Fruit fly (Drosophila melanogaster) whole organism, embryonic: ENCODE measurements around the gene CG42541.

Source experiments
- Bgb ChIP-seq: fragments of 200-800 bp; sonication (Bioruptor generic); IDR thresholded peaks from 2 replicates; pipeline ENCODE4 v1.3.6; 2022; ENCODE audit warnings: missing biosample characterization, missing genetic modification characterization; ENCODE audit not compliant: partially characterized antibody
- Blimp-1 ChIP-seq: fragments of 200-800 bp; sonication (Bioruptor generic); optimal IDR thresholded peaks from 3 replicates; lab custom pipeline; 2018; ENCODE audit warnings: missing biosample characterization, missing genetic modification characterization, mild to moderate bottlenecking, moderate library complexity, missing genetic modification reagents
- CG11456 ChIP-seq: fragments of 200-800 bp; sonication (Bioruptor generic); IDR thresholded peaks from 3 replicates; pipeline ENCODE4 v1.3.6; 2022; ENCODE audit warnings: missing biosample characterization, missing genetic modification characterization
- CG12744 ChIP-seq: fragments of 200-800 bp; sonication (Bioruptor generic); optimal IDR thresholded peaks from 2 replicates; lab custom pipeline; 2016; ENCODE audit warnings: missing biosample characterization, missing genetic modification characterization
- CG14050 ChIP-seq: fragments of 200-800 bp; sonication (Bioruptor generic); IDR thresholded peaks from 3 replicates; pipeline ENCODE4 v1.3.6; 2022; ENCODE audit warnings: missing biosample characterization, missing genetic modification characterization
- CG14860 ChIP-seq: fragments of 200-800 bp; sonication (Bioruptor generic); IDR thresholded peaks from 3 replicates; pipeline ENCODE4 v1.3.6; 2022; ENCODE audit warnings: missing biosample characterization, missing genetic modification characterization; ENCODE audit not compliant: partially characterized antibody
- CG1603 ChIP-seq: fragments of 200-800 bp; sonication (Bioruptor generic); optimal IDR thresholded peaks from 2 replicates; lab custom pipeline; 2019; ENCODE audit warnings: missing biosample characterization, mild to moderate bottlenecking, missing genetic modification characterization, moderate library complexity
- CG16779 ChIP-seq: fragments of 200-800 bp; sonication (Bioruptor generic); IDR thresholded peaks from 2 replicates; pipeline ENCODE4 v1.3.6; 2022; ENCODE audit warnings: missing biosample characterization, missing genetic modification characterization
- CG16813 ChIP-seq: fragments of 200-800 bp; sonication (Bioruptor generic); IDR thresholded peaks from 3 replicates; pipeline ENCODE4 v1.3.6; 2022; ENCODE audit warnings: missing biosample characterization, missing genetic modification characterization; ENCODE audit not compliant: partially characterized antibody
- CG17328 ChIP-seq: fragments of 200-800 bp; sonication (Bioruptor generic); IDR thresholded peaks from 2 replicates; pipeline ENCODE4 v1.3.6; 2022; ENCODE audit warnings: missing biosample characterization, missing genetic modification characterization
- CG18599 ChIP-seq: fragments of 200-800 bp; sonication (Bioruptor generic); optimal IDR thresholded peaks from 3 replicates; lab custom pipeline; 2017; ENCODE audit warnings: missing biosample characterization, missing genetic modification characterization, mild to moderate bottlenecking, moderate library complexity, missing genetic modification reagents
- CG2129 ChIP-seq: fragments of 200-800 bp; sonication (Bioruptor generic); IDR thresholded peaks from 2 replicates; pipeline ENCODE4 v1.3.6; 2022; ENCODE audit warnings: missing biosample characterization, missing genetic modification characterization; ENCODE audit not compliant: partially characterized antibody
- CG2875 ChIP-seq: fragments of 200-800 bp; sonication (Bioruptor generic); optimal IDR thresholded peaks from 2 replicates; lab custom pipeline; 2017; ENCODE audit warnings: missing biosample characterization, mild to moderate bottlenecking, missing genetic modification characterization, missing genetic modification reagents
- CG3163 ChIP-seq: fragments of 200-800 bp; sonication (Bioruptor generic); optimal IDR thresholded peaks from 3 replicates; lab custom pipeline; 2016; ENCODE audit warnings: missing biosample characterization, missing genetic modification characterization
- CG32767 ChIP-seq: fragments of 200-800 bp; sonication (Bioruptor generic); IDR thresholded peaks from 2 replicates; pipeline ENCODE4 v1.3.6; 2022; ENCODE audit warnings: missing biosample characterization, missing genetic modification characterization
- CG32772 ChIP-seq: fragments of 200-800 bp; sonication (Bioruptor generic); IDR thresholded peaks from 2 replicates; pipeline ENCODE4 v1.3.6; 2022; ENCODE audit warnings: missing biosample characterization, missing genetic modification characterization
- CG3407 ChIP-seq: fragments of 200-800 bp; sonication (Bioruptor generic); optimal IDR thresholded peaks from 2 replicates; lab custom pipeline; 2018; ENCODE audit warnings: missing biosample characterization, mild to moderate bottlenecking, missing genetic modification characterization
- CG34224 ChIP-seq: fragments of 200-800 bp; sonication (Bioruptor generic); IDR thresholded peaks from 3 replicates; pipeline ENCODE4 v1.3.6; 2022; ENCODE audit warnings: missing biosample characterization, missing genetic modification characterization; ENCODE audit not compliant: partially characterized antibody
- CG42726 ChIP-seq: fragments of 200-800 bp; sonication (Bioruptor generic); IDR thresholded peaks from 2 replicates; pipeline ENCODE4 v1.3.6; 2022; ENCODE audit warnings: missing biosample characterization, missing genetic modification characterization; ENCODE audit not compliant: partially characterized antibody
- CG4617 ChIP-seq: fragments of 200-800 bp; sonication (Bioruptor generic); optimal IDR thresholded peaks from 3 replicates; lab custom pipeline; 2016; ENCODE audit warnings: missing biosample characterization, missing genetic modification characterization, borderline replicate concordance
- CG6791 ChIP-seq: fragments of 200-800 bp; sonication (Bioruptor generic); IDR thresholded peaks from 3 replicates; pipeline ENCODE4 v1.3.6; 2022; ENCODE audit warnings: missing biosample characterization, missing genetic modification characterization; ENCODE audit not compliant: partially characterized antibody
- CG8478 ChIP-seq: fragments of >200 bp; optimal IDR thresholded peaks from 2 replicates; lab custom pipeline; 2018
- CG9932 ChIP-seq: fragments of 200-800 bp; sonication (Bioruptor generic); IDR thresholded peaks from 2 replicates; pipeline ENCODE4 v1.3.6; 2022; ENCODE audit warnings: missing biosample characterization, missing genetic modification characterization
- Dll ChIP-seq: fragments of 200-800 bp; sonication (Bioruptor generic); IDR thresholded peaks from 4 replicates; pipeline ENCODE4 v1.3.6; 2022; ENCODE audit warnings: missing biosample characterization, missing genetic modification characterization; ENCODE audit not compliant: partially characterized antibody
- Hand ChIP-seq: fragments of 200-800 bp; sonication (Bioruptor generic); optimal IDR thresholded peaks from 2 replicates; lab custom pipeline; 2017; ENCODE audit warnings: mild to moderate bottlenecking, missing biosample characterization, missing genetic modification reagents, missing genetic modification characterization
- HmgD ChIP-seq: fragments of 200-800 bp; sonication (Bioruptor generic); optimal IDR thresholded peaks from 3 replicates; lab custom pipeline; 2016; ENCODE audit warnings: missing biosample characterization, missing genetic modification characterization
- Hr3 ChIP-seq: fragments of 200-800 bp; sonication (Bioruptor generic); optimal IDR thresholded peaks from 3 replicates; lab custom pipeline; 2016; ENCODE audit warnings: missing biosample characterization, missing genetic modification characterization
- Sin3A ChIP-seq: fragments of >200 bp; optimal IDR thresholded peaks from 2 replicates; lab custom pipeline; 2018
- Six4 ChIP-seq: fragments of 200-800 bp; sonication (Bioruptor generic); optimal IDR thresholded peaks from 2 replicates; lab custom pipeline; 2016; ENCODE audit warnings: missing biosample characterization, missing genetic modification characterization
- Sry-δ ChIP-seq: fragments of 200-800 bp; sonication (Bioruptor generic); optimal IDR thresholded peaks from 2 replicates; lab custom pipeline; 2016; ENCODE audit warnings: missing biosample characterization, missing genetic modification characterization
- ato ChIP-seq: fragments of 200-800 bp; sonication (Bioruptor generic); IDR thresholded peaks from 2 replicates; pipeline ENCODE4 v1.3.6; 2022; ENCODE audit warnings: missing biosample characterization, missing genetic modification characterization; ENCODE audit not compliant: partially characterized antibody
- bsh ChIP-seq, 2 experiments: fragments of 200-800 bp; sonication (Bioruptor generic); optimal IDR thresholded peaks; 2 replicates each; lab custom pipeline; 2017 to 2018; ENCODE audit warnings: mild to moderate bottlenecking in 2 of 2, missing biosample characterization in 2 of 2, missing genetic modification characterization in 2 of 2, moderate library complexity in 1 of 2
- cad ChIP-seq: fragments of >200 bp; optimal IDR thresholded peaks from 2 replicates; lab custom pipeline; 2017; ENCODE audit warnings: missing biosample characterization, missing genetic modification characterization
- caup ChIP-seq: fragments of 200-800 bp; sonication (Bioruptor generic); optimal IDR thresholded peaks from 3 replicates; lab custom pipeline; 2017; ENCODE audit warnings: missing biosample characterization, mild to moderate bottlenecking, missing genetic modification characterization, moderate library complexity; ENCODE audit not compliant: severe bottlenecking
- cg ChIP-seq: fragments of 200-800 bp; sonication (Bioruptor generic); optimal IDR thresholded peaks from 3 replicates; lab custom pipeline; 2019; ENCODE audit warnings: missing biosample characterization, mild to moderate bottlenecking, missing genetic modification characterization, moderate library complexity
- chinmo ChIP-seq: fragments of 200-800 bp; sonication (Bioruptor generic); IDR thresholded peaks from 4 replicates; pipeline ENCODE4 v1.3.6; 2022; ENCODE audit warnings: missing biosample characterization, missing genetic modification characterization; ENCODE audit not compliant: partially characterized antibody
- gro ChIP-seq: fragments of 200-800 bp; sonication (Bioruptor generic); optimal IDR thresholded peaks from 2 replicates; lab custom pipeline; 2016; ENCODE audit warnings: missing biosample characterization, missing genetic modification characterization
- ken ChIP-seq: fragments of 200-800 bp; sonication (Bioruptor generic); IDR thresholded peaks from 3 replicates; pipeline ENCODE4 v1.3.6; 2022; ENCODE audit warnings: missing biosample characterization, missing genetic modification characterization
- mld ChIP-seq: fragments of 200-800 bp; sonication (Bioruptor generic); IDR thresholded peaks from 3 replicates; pipeline ENCODE4 v1.3.6; 2022; ENCODE audit warnings: missing biosample characterization, missing genetic modification characterization; ENCODE audit not compliant: partially characterized antibody
- nerfin-1 ChIP-seq: fragments of 200-800 bp; sonication (Bioruptor generic); optimal IDR thresholded peaks from 3 replicates; lab custom pipeline; 2019; ENCODE audit warnings: missing biosample characterization, mild to moderate bottlenecking, missing genetic modification characterization, moderate library complexity
- nmo ChIP-seq: fragments of 200-800 bp; sonication (Bioruptor generic); optimal IDR thresholded peaks from 2 replicates; lab custom pipeline; 2018; ENCODE audit warnings: missing biosample characterization, mild to moderate bottlenecking, missing genetic modification characterization, moderate library complexity
- prd ChIP-seq, 3 experiments: fragments of >200 bp in 2 of 3; fragments of 200-800 bp in 1 of 3; sonication (Bioruptor generic) in 1 of 3; optimal IDR thresholded peaks in 2 of 3; IDR thresholded peaks in 1 of 3; 2 replicates in 2 of 3; 3 replicates in 1 of 3; pipeline versions ENCODE4 v1.3.6 to Lab custom; 2017 to 2022; ENCODE audit warnings: missing biosample characterization in 1 of 3, missing genetic modification characterization in 1 of 3
- row ChIP-seq: fragments of 200-800 bp; sonication (Bioruptor generic); IDR thresholded peaks from 3 replicates; pipeline ENCODE4 v1.3.6; 2022; ENCODE audit warnings: missing biosample characterization, missing genetic modification characterization
- so ChIP-seq: fragments of 200-800 bp; sonication (Bioruptor generic); IDR thresholded peaks from 3 replicates; pipeline ENCODE4 v1.3.6; 2022; ENCODE audit warnings: missing biosample characterization, missing genetic modification characterization
- stwl ChIP-seq: fragments of 200-800 bp; sonication (Bioruptor generic); optimal IDR thresholded peaks from 3 replicates; lab custom pipeline; 2018; ENCODE audit warnings: missing biosample characterization, mild to moderate bottlenecking, missing genetic modification characterization, moderate library complexity
- tna ChIP-seq: fragments of 200-800 bp; sonication (Bioruptor generic); IDR thresholded peaks from 2 replicates; pipeline ENCODE4 v1.3.6; 2022; ENCODE audit warnings: missing biosample characterization, missing genetic modification characterization; ENCODE audit not compliant: partially characterized antibody
- unpg ChIP-seq: fragments of 200-800 bp; sonication (Bioruptor generic); optimal IDR thresholded peaks from 3 replicates; lab custom pipeline; 2018; ENCODE audit warnings: missing biosample characterization, mild to moderate bottlenecking, missing genetic modification characterization, moderate library complexity
- z ChIP-seq: fragments of 200-800 bp; sonication (Bioruptor generic); IDR thresholded peaks from 3 replicates; pipeline ENCODE4 v1.3.6; 2022; ENCODE audit warnings: missing biosample characterization, missing genetic modification characterization
- zen2 ChIP-seq: fragments of 200-800 bp; sonication (Bioruptor generic); IDR thresholded peaks from 3 replicates; pipeline ENCODE4 v1.3.6; 2022; ENCODE audit warnings: missing biosample characterization, missing genetic modification characterization; ENCODE audit not compliant: partially characterized antibody

The CG42541 gene

DNA sequence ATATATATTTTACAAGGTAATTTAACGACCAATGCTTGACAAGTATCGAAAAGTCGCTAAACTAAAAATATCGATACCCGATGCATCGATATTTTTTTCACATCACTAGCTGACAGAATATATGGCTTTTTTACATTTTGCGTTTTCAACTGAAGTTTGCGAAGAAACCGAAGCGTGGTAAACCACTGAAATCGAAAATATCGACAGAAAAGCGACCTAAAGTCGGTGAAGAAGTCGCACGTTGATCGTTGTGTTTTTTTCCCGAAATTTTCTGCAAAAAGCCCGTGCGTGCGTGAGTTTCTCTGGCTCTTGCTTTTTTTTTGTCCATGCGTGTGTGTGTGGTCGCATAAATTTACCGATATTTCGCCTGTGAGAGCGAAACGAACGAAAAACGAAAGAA lies 18.5 kb upstream of the CG42541 start, which contains the start of gene Vap33 (continued):
- TF ChIP-seq cad (GFP tag; lab: Kevin White, UChicago) (no peak), Sin3A (lab: Kevin White, UChicago) (peak; percentile 42), CG1603 (tag; lab: Kevin White, UChicago) (no peak), CG2129 (peak; percentile 82), stwl (tag; lab: Kevin White, UChicago) (peak; percentile 26), z (no peak), mld (GFP tag; lab: Robert Waterston, UW) (peak; percentile 82; the same call in 2 of the 3 replicates), CG17328 (GFP tag; lab: Robert Waterston, UW) (no peak), CG4617 (GFP tag; lab: Kevin White, UChicago) (peak; percentile 78), nerfin-1 (tag; lab: Kevin White, UChicago) (no peak), CG3163 (GFP tag; lab: Kevin White, UChicago) (no peak), HmgD (no peak), Sry-δ (GFP tag; lab: Kevin White, UChicago) (peak; percentile 83), CG11456 (GFP tag; lab: Robert Waterston, UW) (no peak), Six4 (no peak), CG16813 (peak; percentile 92), Blimp-1 (GFP tag; lab: Kevin White, UChicago) (no peak), Hand (GFP tag; lab: Kevin White, UChicago) (no peak), CG16779 (GFP tag; lab: Robert Waterston, UW) (no peak), CG32772 (GFP tag; lab: Robert Waterston, UW) (peak; percentile 20; the same call in 1 of the 2 replicates), Hr3 (GFP tag; lab: Kevin White, UChicago) (no peak), Dll (peak; percentile 92), CG8478 (lab: Kevin White, UChicago) (no peak), ato (GFP tag; lab: Robert Waterston, UW) (peak; percentile 78), CG14860 (GFP tag; lab: Robert Waterston, UW) (peak; percentile 87), bsh (GFP tag; optimal IDR thresholded peaks at IDR 0.05; lab: Kevin White, UChicago) (peak in 1 of 2 experiments; percentile 11), nmo (GFP tag; lab: Kevin White, UChicago) (no peak), prd (optimal IDR thresholded peaks at IDR 0.05; lab: Kevin White, UChicago) (no peak), prd (GFP tag; IDR thresholded peaks at IDR 0.05; lab: Robert Waterston, UW) (no peak), gro (GFP tag; lab: Kevin White, UChicago) (no peak), CG34224 (GFP tag; lab: Robert Waterston, UW) (peak; percentile 88), ken (GFP tag; lab: Robert Waterston, UW) (no peak), so (GFP tag; lab: Robert Waterston, UW) (no peak), CG9932 (GFP tag; lab: Robert Waterston, UW) (no peak), chinmo (GFP tag; lab: Robert Waterston, UW) (peak; percentile 89), CG6791 (GFP tag; lab: Robert Waterston, UW) (peak; percentile 89), unpg (no peak), row (GFP tag; lab: Robert Waterston, UW) (peak; percentile 47; the same call in 1 of the 3 replicates), CG3407 (GFP tag; lab: Kevin White, UChicago) (no peak), caup (GFP tag; lab: Kevin White, UChicago) (no peak), zen2 (peak; percentile 86; the same call in 2 of the 3 replicates), CG42726 (GFP tag; lab: Robert Waterston, UW) (peak; percentile 61; the same call in 1 of the 2 replicates), cg (GFP tag; lab: Kevin White, UChicago) (peak; percentile 43), CG14050 (no peak), CG32767 (GFP tag; lab: Robert Waterston, UW) (no peak), CG12744 (GFP tag; lab: Kevin White, UChicago) (no peak), CG2875 (GFP tag; lab: Kevin White, UChicago) (no peak), CG18599 (GFP tag; lab: Kevin White, UChicago) (no peak), tna (GFP tag; lab: Robert Waterston, UW) (peak; percentile 86), Bgb (GFP tag; lab: Robert Waterston, UW) (peak; percentile 90)
